Worm (Caenorhabditis elegans) whole organism, early embryonic: ENCODE data around the gene hsp-43.

Experiments
- B0310.2 ChIP-seq: sonication (generic microtip); optimal IDR thresholded peaks from 2 replicates; lab custom pipeline; 2016; ENCODE audit warnings: mild to moderate bottlenecking, missing genetic modification characterization, missing compliant biosample characterization
- F13C5.2 ChIP-seq: sonication (generic microtip); optimal IDR thresholded peaks from 2 replicates; lab custom pipeline; 2017; ENCODE audit warnings: mild to moderate bottlenecking, missing genetic modification characterization, inconsistent platforms, missing compliant biosample characterization
- aly-1 ChIP-seq: sonication (generic microtip); optimal IDR thresholded peaks from 2 replicates; lab custom pipeline; 2016; ENCODE audit warnings: missing genetic modification characterization, missing compliant biosample characterization
- ama-1 ChIP-seq: fragments of 150-350 bp; optimal IDR thresholded peaks from 2 replicates; lab custom pipeline; 2014
- ceh-13 ChIP-seq: fragments of 200-800 bp; sonication (Bioruptor generic); optimal IDR thresholded peaks from 2 replicates; lab custom pipeline; 2018; ENCODE audit warnings: mild to moderate bottlenecking, missing genetic modification characterization, missing compliant biosample characterization
- ceh-36 ChIP-seq: sonication (generic microtip); optimal IDR thresholded peaks from 2 replicates; lab custom pipeline; 2016; ENCODE audit warnings: missing genetic modification characterization, inconsistent platforms, missing compliant biosample characterization
- ets-7 ChIP-seq: sonication (generic microtip); optimal IDR thresholded peaks from 2 replicates; lab custom pipeline; 2016; ENCODE audit warnings: missing genotype, missing genetic modification characterization, missing compliant biosample characterization
- flt-1 ChIP-seq: fragments of 200-800 bp; sonication (Bioruptor generic); IDR thresholded peaks from 2 replicates; pipeline ENCODE4 v1.3.6; 2022; ENCODE audit warnings: missing genetic modification characterization, missing compliant biosample characterization
- hmbx-1 ChIP-seq: sonication (generic microtip); optimal IDR thresholded peaks from 2 replicates; lab custom pipeline; 2016; ENCODE audit warnings: mild to moderate bottlenecking, missing genetic modification characterization, missing compliant biosample characterization
- hmg-4 ChIP-seq: fragments of 200-800 bp; sonication (Bioruptor generic); optimal IDR thresholded peaks from 2 replicates; lab custom pipeline; 2018; ENCODE audit warnings: mild to moderate bottlenecking, missing genetic modification characterization, missing compliant biosample characterization
- hnd-1 ChIP-seq: sonication (generic microtip); optimal IDR thresholded peaks from 2 replicates; lab custom pipeline; 2016; ENCODE audit warnings: missing genetic modification characterization, missing compliant biosample characterization
- pes-1 ChIP-seq: fragments of 200-800 bp; sonication (Bioruptor generic); IDR thresholded peaks from 2 replicates; pipeline ENCODE4 v1.3.6; 2022; ENCODE audit warnings: missing genetic modification reagents, missing genetic modification characterization, missing compliant biosample characterization
- scrt-1 ChIP-seq: fragments of 200-800 bp; sonication (Bioruptor generic); IDR thresholded peaks from 2 replicates; pipeline ENCODE4 v1.3.6; 2022; ENCODE audit warnings: missing genetic modification characterization, missing compliant biosample characterization
- sea-1 ChIP-seq: fragments of 200-800 bp; sonication (Bioruptor generic); conservative IDR thresholded peaks from 2 replicates; pipeline ENCODE4 v1.3.6; 2022; ENCODE audit warnings: missing genetic modification characterization, missing compliant biosample characterization
- tbx-11 ChIP-seq: fragments of 200-800 bp; sonication (Bioruptor generic); IDR thresholded peaks from 2 replicates; pipeline ENCODE4 v1.3.6; 2022; ENCODE audit warnings: missing genetic modification characterization, missing compliant biosample characterization
- tbx-37 ChIP-seq: fragments of 200-800 bp; sonication (Bioruptor generic); conservative IDR thresholded peaks from 2 replicates; pipeline ENCODE4 v1.3.6; 2022; ENCODE audit warnings: missing genetic modification reagents, missing genetic modification characterization, missing compliant biosample characterization
- tra-4 ChIP-seq: sonication (generic microtip); optimal IDR thresholded peaks from 2 replicates; lab custom pipeline; 2017; ENCODE audit warnings: missing genetic modification characterization, missing compliant biosample characterization

hsp-43 gene

ce11 chrX:6255561-6255960, 20.2 kb upstream of the hsp-43 start:
- TF ChIP-seq ceh-13 (GFP tag; lab: Kevin White, UChicago) (no peak), sea-1 (GFP tag; lab: Robert Waterston, UW) (0 out of 2 replicates have a peak, but pooled peaks have one; percentile 32), F13C5.2 (tag; lab: Kevin White, UChicago) (no peak), pes-1 (GFP tag; lab: Robert Waterston, UW) (no peak), hnd-1 (tag; lab: Kevin White, UChicago) (no peak), tbx-37 (GFP tag; lab: Robert Waterston, UW) (no peak), ama-1 (lab: Kevin White, UChicago) (no peak), ceh-36 (tag; lab: Kevin White, UChicago) (peak; percentile 49), scrt-1 (GFP tag; lab: Robert Waterston, UW) (no peak), tra-4 (tag; lab: Kevin White, UChicago) (no peak), aly-1 (tag; lab: Kevin White, UChicago) (no peak), ets-7 (tag; lab: Kevin White, UChicago) (peak; percentile 6), B0310.2 (tag; lab: Kevin White, UChicago) (no peak), tbx-11 (GFP tag; lab: Robert Waterston, UW) (0 out of 2 replicates have a peak, but pooled peaks have one; percentile 35), flt-1 (GFP tag; lab: Robert Waterston, UW) (no peak), hmg-4 (GFP tag; lab: Kevin White, UChicago) (peak; percentile 58), hmbx-1 (tag; lab: Kevin White, UChicago) (no peak)

DNA sequence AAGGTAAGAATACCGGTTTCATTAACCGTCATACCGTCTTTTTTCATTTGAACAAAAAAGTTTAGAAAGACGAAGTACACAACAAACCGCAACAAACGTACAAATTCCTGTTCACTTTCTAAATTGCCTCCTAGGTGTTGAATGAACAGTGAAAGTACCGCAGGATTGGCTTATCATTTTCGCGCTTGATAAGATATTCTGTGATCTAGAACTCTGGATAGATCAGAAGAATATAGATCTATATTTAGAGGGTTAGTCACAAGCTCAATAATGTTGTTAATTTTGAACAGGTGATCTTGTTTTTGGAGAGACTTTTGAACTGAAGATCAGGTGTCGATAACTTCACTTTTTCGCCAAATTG, 19.3 kb upstream of the hsp-43 start:
- no peak for TF ChIP-seq tra-4 (tag; lab: Kevin White, UChicago)
- no peak for TF ChIP-seq sea-1 (GFP tag; lab: Robert Waterston, UW)

- 0 out of 2 replicates have a peak, but pooled peaks have one; percentile 11 for TF ChIP-seq pes-1 (GFP tag; lab: Robert Waterston, UW)
- no peak for TF ChIP-seq F13C5.2 (tag; lab: Kevin White, UChicago)
- peak; percentile 56; the same call in 1 of the 2 replicates for TF ChIP-seq sea-1 (GFP tag; lab: Robert Waterston, UW)
- TF ChIP-seq tbx-37 (GFP tag; lab: Robert Waterston, UW): no peak
- TF ChIP-seq ets-7 (tag; lab: Kevin White, UChicago): no peak
- TF ChIP-seq B0310.2 (tag; lab: Kevin White, UChicago): no peak
- TF ChIP-seq flt-1 (GFP tag; lab: Robert Waterston, UW): no peak
- TF ChIP-seq hmg-4 (GFP tag; lab: Kevin White, UChicago): peak; percentile 67
- TF ChIP-seq scrt-1 (GFP tag; lab: Robert Waterston, UW): no peak
- peak; percentile 24 for TF ChIP-seq ceh-36 (tag; lab: Kevin White, UChicago)
These were observed 18.7 kb upstream of the hsp-43 start for ce11 chrX:6253899-6254670.

ce11 chrX:6253566-6253898, 18.2 kb upstream of the hsp-43 start:
- no peak for TF ChIP-seq tbx-37 (GFP tag; lab: Robert Waterston, UW)
- TF ChIP-seq scrt-1 (GFP tag; lab: Robert Waterston, UW): no peak
- no peak for TF ChIP-seq ceh-13 (GFP tag; lab: Kevin White, UChicago)

ce11 chrX:6253160-6253559, 17.8 kb upstream of the hsp-43 start:
- TF ChIP-seq tra-4 (tag; lab: Kevin White, UChicago): no peak
- no peak for TF ChIP-seq ama-1 (lab: Kevin White, UChicago)
- no peak for TF ChIP-seq scrt-1 (GFP tag; lab: Robert Waterston, UW)
- TF ChIP-seq pes-1 (GFP tag; lab: Robert Waterston, UW): no peak
- TF ChIP-seq ets-7 (tag; lab: Kevin White, UChicago): no peak
- TF ChIP-seq hmg-4 (GFP tag; lab: Kevin White, UChicago): no peak
- no peak for TF ChIP-seq sea-1 (GFP tag; lab: Robert Waterston, UW)
- TF ChIP-seq flt-1 (GFP tag; lab: Robert Waterston, UW): no peak
- TF ChIP-seq F13C5.2 (tag; lab: Kevin White, UChicago): no peak
- no peak for TF ChIP-seq ceh-13 (GFP tag; lab: Kevin White, UChicago)
- no peak for TF ChIP-seq aly-1 (tag; lab: Kevin White, UChicago)
- no peak for TF ChIP-seq ceh-36 (tag; lab: Kevin White, UChicago)

ce11 chrX:6252752-6253151, 17.4 kb upstream of the hsp-43 start:
- TF ChIP-seq ets-7 (tag; lab: Kevin White, UChicago) (peak; percentile 14), tra-4 (tag; lab: Kevin White, UChicago) (no peak)

DNA sequence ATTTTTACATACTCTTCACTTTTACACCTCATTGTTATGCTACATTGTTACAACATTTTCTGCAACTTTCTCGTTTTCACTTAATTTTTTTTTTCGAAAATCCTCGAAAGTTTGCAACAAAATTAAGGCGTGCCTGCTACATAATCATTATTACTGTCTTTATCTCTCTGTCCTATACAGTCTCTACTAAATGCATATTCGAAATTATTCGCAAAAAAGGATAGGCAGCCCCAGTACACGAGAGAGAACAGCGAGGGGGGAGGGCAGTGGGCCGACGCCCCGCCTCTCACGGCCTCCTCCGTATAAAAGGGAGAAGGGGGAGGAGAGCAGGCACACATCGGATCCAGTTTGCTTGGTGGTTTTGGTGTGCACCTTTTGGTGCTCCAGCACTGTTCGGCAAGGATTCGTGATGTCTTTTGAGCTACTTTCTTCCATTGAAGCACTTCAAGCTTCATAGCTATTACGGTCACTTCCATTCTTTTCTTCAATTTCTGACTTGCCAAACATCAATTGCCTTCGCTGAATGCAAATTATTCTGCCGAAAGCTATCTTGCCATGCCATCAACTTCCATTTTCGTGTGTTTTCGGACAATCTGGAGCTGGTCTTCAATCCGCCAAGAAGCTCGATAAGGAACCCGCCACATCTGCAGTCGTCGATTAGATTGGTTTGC, 16.7 kb upstream of the hsp-43 start:
- TF ChIP-seq ceh-13 (GFP tag; lab: Kevin White, UChicago) (no peak), B0310.2 (tag; lab: Kevin White, UChicago) (no peak), tbx-11 (GFP tag; lab: Robert Waterston, UW) (no peak), ama-1 (lab: Kevin White, UChicago) (peak; percentile 91), aly-1 (tag; lab: Kevin White, UChicago) (peak; percentile 61), tbx-37 (GFP tag; lab: Robert Waterston, UW) (no peak), hmg-4 (GFP tag; lab: Kevin White, UChicago) (peak; percentile 48), hnd-1 (tag; lab: Kevin White, UChicago) (no peak), sea-1 (GFP tag; lab: Robert Waterston, UW) (peak; percentile 57; the same call in 1 of the 2 replicates), hmbx-1 (tag; lab: Kevin White, UChicago) (no peak), scrt-1 (GFP tag; lab: Robert Waterston, UW) (0 out of 2 replicates have a peak, but pooled peaks have one; percentile 54), flt-1 (GFP tag; lab: Robert Waterston, UW) (no peak), ets-7 (tag; lab: Kevin White, UChicago) (no peak), F13C5.2 (tag; lab: Kevin White, UChicago) (peak; percentile 1), pes-1 (GFP tag; lab: Robert Waterston, UW) (no peak), ceh-36 (tag; lab: Kevin White, UChicago) (no peak), tra-4 (tag; lab: Kevin White, UChicago) (no peak)
